Worm (Caenorhabditis elegans): ENCODE results near the gene syx-5.

ce11 chrV:11795352-11795751, 30.6 kb downstream of the syx-5 start:
- no peak for TF ChIP-seq unc-62 (GFP tag; optimal IDR thresholded peaks at IDR 0.05)
- TF ChIP-seq dsc-1 (tag; optimal IDR thresholded peaks at IDR 0.05), result no peak
- TF ChIP-seq ama-1 (optimal IDR thresholded peaks at IDR 0.05), result no peak
- TF ChIP-seq jun-1 (tag; optimal IDR thresholded peaks at IDR 0.05), result no peak
- no peak for TF ChIP-seq nhr-11 (tag; optimal IDR thresholded peaks at IDR 0.05)
- no peak for TF ChIP-seq ceh-82 (tag; optimal IDR thresholded peaks at IDR 0.05)
- no peak for TF ChIP-seq mep-1 (tag; optimal IDR thresholded peaks at IDR 0.05)
- TF ChIP-seq hpl-2 (GFP tag; optimal IDR thresholded peaks at IDR 0.05), result no peak
- TF ChIP-seq nhr-77 (tag; optimal IDR thresholded peaks at IDR 0.05), result no peak
- no peak for TF ChIP-seq ztf-11 (tag; optimal IDR thresholded peaks at IDR 0.05)
- no peak for TF ChIP-seq ceh-88 (GFP tag; IDR thresholded peaks at IDR 0.05)

All from whole organism, L1 larva.